Worm (Caenorhabditis elegans) whole organism, L2 larva: ENCODE data around the gene Y48C3A.14.

Experiments used
- C34F6.9 ChIP-seq: fragments of 150-350 bp; optimal IDR thresholded peaks from 2 replicates; lab custom pipeline; 2014; ENCODE audit warnings: missing biosample characterization, missing genetic modification characterization
- F13H6.1 ChIP-seq: sonication (generic microtip); optimal IDR thresholded peaks from 2 replicates; lab custom pipeline; 2016; ENCODE audit warnings: missing genetic modification characterization, missing compliant biosample characterization
- R02D3.7 ChIP-seq: fragments of 150-350 bp; optimal IDR thresholded peaks from 2 replicates; lab custom pipeline; 2014; ENCODE audit warnings: missing biosample characterization, missing genetic modification characterization
- Y55F3AM.14 ChIP-seq: fragments of 200-800 bp; sonication (Bioruptor generic); optimal IDR thresholded peaks from 2 replicates; lab custom pipeline; 2018; ENCODE audit warnings: mild to moderate bottlenecking, missing genetic modification characterization, missing compliant biosample characterization
- ZK546.5 ChIP-seq: sonication (generic microtip); optimal IDR thresholded peaks from 2 replicates; lab custom pipeline; 2017; ENCODE audit warnings: missing biosample characterization, missing genetic modification characterization
- alr-1 ChIP-seq: fragments of 150-350 bp; optimal IDR thresholded peaks from 2 replicates; lab custom pipeline; 2014; ENCODE audit warnings: missing biosample characterization, missing genetic modification characterization
- aly-2 ChIP-seq: fragments of 150-350 bp; optimal IDR thresholded peaks from 2 replicates; lab custom pipeline; 2014; ENCODE audit warnings: missing biosample characterization, missing genetic modification characterization
- ama-1 ChIP-seq: fragments of 150-350 bp; optimal IDR thresholded peaks from 2 replicates; lab custom pipeline; 2018; ENCODE audit warnings: inconsistent platforms
- blmp-1 ChIP-seq: sonication (generic microtip); optimal IDR thresholded peaks from 2 replicates; lab custom pipeline; 2017; ENCODE audit warnings: missing genetic modification characterization, mild to moderate bottlenecking, missing compliant biosample characterization, antibody characterized with exemption, moderate library complexity; ENCODE audit not compliant: insufficient read depth
- ceh-16 ChIP-seq: fragments of 150-350 bp; optimal IDR thresholded peaks from 2 replicates; lab custom pipeline; 2014; ENCODE audit warnings: missing biosample characterization, missing genetic modification characterization
- ceh-82 ChIP-seq: fragments of 150-350 bp; optimal IDR thresholded peaks from 2 replicates; lab custom pipeline; 2014; ENCODE audit warnings: missing biosample characterization, missing genetic modification characterization
- crh-2 ChIP-seq: sonication (generic microtip); optimal IDR thresholded peaks from 2 replicates; lab custom pipeline; 2017; ENCODE audit warnings: missing biosample characterization, missing genetic modification characterization
- dmd-4 ChIP-seq: sonication (generic microtip); optimal IDR thresholded peaks from 2 replicates; lab custom pipeline; 2017; ENCODE audit warnings: missing biosample characterization, missing genetic modification characterization
- egl-27 ChIP-seq: sonication (generic microtip); optimal IDR thresholded peaks from 3 replicates; lab custom pipeline; 2017; ENCODE audit warnings: missing biosample characterization, missing genetic modification reagents, missing genetic modification characterization
- elt-3 ChIP-seq: sonication (generic microtip); optimal IDR thresholded peaks from 2 replicates; lab custom pipeline; 2017; ENCODE audit warnings: missing biosample characterization, missing genetic modification characterization
- fos-1 ChIP-seq: fragments of 150-350 bp; optimal IDR thresholded peaks from 2 replicates; lab custom pipeline; 2014; ENCODE audit warnings: missing biosample characterization, missing genetic modification characterization
- gmeb-1 ChIP-seq: fragments of 150-350 bp; optimal IDR thresholded peaks from 2 replicates; lab custom pipeline; 2014; ENCODE audit warnings: missing biosample characterization, missing genetic modification characterization
- lin-11 ChIP-seq: fragments of 150-350 bp; sonication (generic microtip); optimal IDR thresholded peaks from 2 replicates; lab custom pipeline; 2014; ENCODE audit warnings: missing biosample characterization, missing genetic modification characterization, inconsistent platforms, mixed read lengths
- lin-39 ChIP-seq: fragments of 150-350 bp; optimal IDR thresholded peaks from 2 replicates; lab custom pipeline; 2014; ENCODE audit warnings: missing biosample characterization, missing genetic modification reagents, missing genetic modification characterization
- lsy-2 ChIP-seq, 2 experiments: fragments of 150-350 bp in 1 of 2; sonication (generic microtip) in 1 of 2; optimal IDR thresholded peaks; 2 replicates each; lab custom pipeline; 2014 to 2017; ENCODE audit warnings: missing biosample characterization in 2 of 2, missing genetic modification characterization in 2 of 2
- mab-5 ChIP-seq: fragments of 150-350 bp; optimal IDR thresholded peaks from 2 replicates; lab custom pipeline; 2014; ENCODE audit warnings: missing biosample characterization, missing genetic modification characterization
- mbf-1 ChIP-seq: sonication (generic microtip); optimal IDR thresholded peaks from 2 replicates; lab custom pipeline; 2017; ENCODE audit warnings: missing biosample characterization, missing genetic modification characterization
- mdl-1 ChIP-seq, 2 experiments: fragments of 150-350 bp in 1 of 2; sonication (generic microtip) in 1 of 2; optimal IDR thresholded peaks; 2 replicates each; lab custom pipeline; 2017; ENCODE audit warnings: missing biosample characterization in 2 of 2, missing genetic modification characterization in 2 of 2
- nhr-11 ChIP-seq: fragments of 150-350 bp; optimal IDR thresholded peaks from 2 replicates; lab custom pipeline; 2014; ENCODE audit warnings: missing biosample characterization, missing genetic modification characterization
- nhr-12 ChIP-seq: fragments of 150-350 bp; optimal IDR thresholded peaks from 2 replicates; lab custom pipeline; 2014; ENCODE audit warnings: missing biosample characterization, missing genetic modification characterization
- nhr-129 ChIP-seq: fragments of 150-350 bp; optimal IDR thresholded peaks from 2 replicates; lab custom pipeline; 2014; ENCODE audit warnings: missing biosample characterization, missing genetic modification characterization
- nhr-21 ChIP-seq: fragments of 150-350 bp; optimal IDR thresholded peaks from 2 replicates; lab custom pipeline; 2014; ENCODE audit warnings: missing biosample characterization, missing genetic modification characterization
- nhr-23 ChIP-seq: fragments of 150-350 bp; optimal IDR thresholded peaks from 2 replicates; lab custom pipeline; 2014; ENCODE audit warnings: missing biosample characterization, missing genetic modification reagents, missing genetic modification characterization
- nhr-25 ChIP-seq: fragments of 150-350 bp; sonication (generic microtip); optimal IDR thresholded peaks from 3 replicates; lab custom pipeline; 2014; ENCODE audit warnings: missing biosample characterization, missing genetic modification characterization
- nhr-6 ChIP-seq: fragments of 150-350 bp; optimal IDR thresholded peaks from 2 replicates; lab custom pipeline; 2014; ENCODE audit warnings: missing biosample characterization, missing genetic modification characterization
- nhr-77 ChIP-seq: fragments of 150-350 bp; optimal IDR thresholded peaks from 2 replicates; lab custom pipeline; 2014; ENCODE audit warnings: missing biosample characterization, missing genetic modification characterization
- peb-1 ChIP-seq: fragments of 150-350 bp; optimal IDR thresholded peaks from 2 replicates; lab custom pipeline; 2014; ENCODE audit warnings: missing biosample characterization, missing genetic modification characterization
- sma-3 ChIP-seq: sonication (generic microtip); optimal IDR thresholded peaks from 2 replicates; lab custom pipeline; 2016; ENCODE audit warnings: missing genetic modification reagents, missing genetic modification characterization, missing compliant biosample characterization
- sma-9 ChIP-seq, 2 experiments: fragments of 150-350 bp in 1 of 2; sonication (generic microtip) in 1 of 2; optimal IDR thresholded peaks; 2 replicates each; lab custom pipeline; 2014 to 2016; ENCODE audit warnings: missing genetic modification characterization in 2 of 2, mild to moderate bottlenecking in 1 of 2, missing biosample characterization in 1 of 2, missing compliant biosample characterization in 1 of 2, missing genetic modification reagents in 1 of 2, moderate library complexity in 1 of 2
- snpc-4 ChIP-seq: fragments of 150-350 bp; optimal IDR thresholded peaks from 2 replicates; lab custom pipeline; 2014; ENCODE audit warnings: missing biosample characterization, missing genetic modification characterization
- unc-39 ChIP-seq: fragments of 150-350 bp; optimal IDR thresholded peaks from 2 replicates; lab custom pipeline; 2014; ENCODE audit warnings: missing biosample characterization, missing genetic modification characterization
- unc-55 ChIP-seq: fragments of 150-350 bp; sonication (generic microtip); optimal IDR thresholded peaks from 3 replicates; lab custom pipeline; 2014; ENCODE audit warnings: missing biosample characterization, missing genetic modification reagents, missing genetic modification characterization
- unc-62 ChIP-seq: fragments of 150-350 bp; optimal IDR thresholded peaks from 2 replicates; lab custom pipeline; 2014; ENCODE audit warnings: missing biosample characterization, missing genetic modification reagents, missing genetic modification characterization

Gene Y48C3A.14

ce11 chrII:13389461-13389860 lies at the start of gene Y48C3A.14:
Gene Y48C3A.14 (plus strand): TSS chrII:13389761.
- TF ChIP-seq gmeb-1 (tag; lab: Kevin White, UChicago) (no peak), nhr-12 (no peak), elt-3 (tag; lab: Kevin White, UChicago) (no peak), alr-1 (tag; lab: Kevin White, UChicago) (no peak), mbf-1 (tag; lab: Kevin White, UChicago) (no peak), ZK546.5 (tag; lab: Kevin White, UChicago) (no peak)

- TF ChIP-seq sma-3 (GFP tag; lab: Kevin White, UChicago): no peak
- TF ChIP-seq R02D3.7 (tag; lab: Kevin White, UChicago): no peak
- no peak for TF ChIP-seq unc-39
- no peak for TF ChIP-seq aly-2 (tag; lab: Kevin White, UChicago)
- TF ChIP-seq fos-1 (tag; lab: Kevin White, UChicago): no peak
- no peak for TF ChIP-seq ZK546.5 (tag; lab: Kevin White, UChicago)
- no peak for TF ChIP-seq Y55F3AM.14 (GFP tag; lab: Kevin White, UChicago)
- no peak for TF ChIP-seq blmp-1 (tag; lab: Kevin White, UChicago)
- TF ChIP-seq unc-62 (GFP tag; lab: Kevin White, UChicago): no peak
- TF ChIP-seq lin-11 (tag; lab: Kevin White, UChicago): no peak
- TF ChIP-seq nhr-77: no peak
- no peak for TF ChIP-seq lin-39
- no peak for TF ChIP-seq nhr-12
- TF ChIP-seq, all 48 proteins: peak for 0
Measured at ce11 chrII:13339984-13340383, 49.6 kb upstream of the Y48C3A.14 start.

ce11 chrII:13341320-13341719 lies 48.2 kb upstream of the Y48C3A.14 start:
- TF ChIP-seq lin-11 (tag; lab: Kevin White, UChicago) (no peak), snpc-4 (tag; lab: Kevin White, UChicago) (no peak), sma-3 (GFP tag; lab: Kevin White, UChicago) (no peak), nhr-129 (tag; lab: Kevin White, UChicago) (no peak)

- no peak for TF ChIP-seq nhr-11 (tag; lab: Kevin White, UChicago)
- no peak for TF ChIP-seq nhr-21 (tag; lab: Kevin White, UChicago)
- no peak for TF ChIP-seq blmp-1 (tag; lab: Kevin White, UChicago)
- TF ChIP-seq Y55F3AM.14 (GFP tag; lab: Kevin White, UChicago): no peak
- no peak for TF ChIP-seq nhr-25 (tag; lab: Kevin White, UChicago)
- TF ChIP-seq alr-1 (tag; lab: Kevin White, UChicago): no peak
- no peak for TF ChIP-seq aly-2 (tag; lab: Kevin White, UChicago)
- no peak for TF ChIP-seq ceh-16 (tag; lab: Kevin White, UChicago)
- TF ChIP-seq mab-5: no peak
- no peak for TF ChIP-seq nhr-12
- TF ChIP-seq lin-11 (tag; lab: Kevin White, UChicago): no peak
- no peak for TF ChIP-seq fos-1 (tag; lab: Kevin White, UChicago)
- no peak for TF ChIP-seq ZK546.5 (tag; lab: Kevin White, UChicago)
- no peak for TF ChIP-seq elt-3 (tag; lab: Kevin White, UChicago)
- TF ChIP-seq, all 48 proteins: peak for 0
Measured at ce11 chrII:13356092-13356491, 33.5 kb upstream of the Y48C3A.14 start, which contains the start of gene dmsr-3. Gene dmsr-3 (minus strand): TSS chrII:13356192.

- TF ChIP-seq nhr-129 (tag; lab: Kevin White, UChicago) (no peak), unc-62 (GFP tag; lab: Kevin White, UChicago) (no peak), nhr-23 (tag; lab: Kevin White, UChicago) (no peak), sma-9 (GFP tag; optimal IDR thresholded peaks at IDR 0.05; lab: Kevin White, UChicago) (no peak), sma-9 (tag; optimal IDR thresholded peaks at IDR 0.05; lab: Kevin White, UChicago) (no peak), Y55F3AM.14 (GFP tag; lab: Kevin White, UChicago) (no peak), egl-27 (tag; lab: Kevin White, UChicago) (no peak), aly-2 (tag; lab: Kevin White, UChicago) (no peak), peb-1 (tag; lab: Kevin White, UChicago) (no peak), dmd-4 (tag; lab: Kevin White, UChicago) (no peak), alr-1 (tag; lab: Kevin White, UChicago) (no peak), ama-1 (lab: Kevin White, UChicago) (no peak), lin-11 (tag; lab: Kevin White, UChicago) (no peak)
Measured at ce11 chrII:13367784-13368183, 21.8 kb upstream of the Y48C3A.14 start.

- TF ChIP-seq nhr-11 (tag; lab: Kevin White, UChicago) (no peak), mdl-1 (tag; optimal IDR thresholded peaks at IDR 0.05; lab: Kevin White, UChicago) (no peak), nhr-12 (no peak), egl-27 (tag; lab: Kevin White, UChicago) (no peak), fos-1 (tag; lab: Kevin White, UChicago) (no peak), mab-5 (peak; percentile 77), dmd-4 (tag; lab: Kevin White, UChicago) (no peak), nhr-25 (tag; lab: Kevin White, UChicago) (peak; percentile 50), crh-2 (tag; lab: Kevin White, UChicago) (peak; percentile 76), unc-55 (peak; percentile 93), nhr-21 (tag; lab: Kevin White, UChicago) (peak; percentile 44), sma-3 (GFP tag; lab: Kevin White, UChicago) (no peak), ceh-82 (tag; lab: Kevin White, UChicago) (no peak), R02D3.7 (tag; lab: Kevin White, UChicago) (peak; percentile 25), F13H6.1 (tag; lab: Kevin White, UChicago) (peak; percentile 77), nhr-6 (peak; percentile 70), blmp-1 (tag; lab: Kevin White, UChicago) (peak; percentile 42), lsy-2 (tag; optimal IDR thresholded peaks at IDR 0.05; lab: Kevin White, UChicago) (peak; percentile 73 to 87), alr-1 (tag; lab: Kevin White, UChicago) (peak; percentile 14), gmeb-1 (tag; lab: Kevin White, UChicago) (peak; percentile 81), C34F6.9 (tag; lab: Kevin White, UChicago) (peak; percentile 88), nhr-129 (tag; lab: Kevin White, UChicago) (peak; percentile 68)
Measured at ce11 chrII:13369231-13369630, 20.3 kb upstream of the Y48C3A.14 start, which contains the start of gene Y48C3A.20. Gene Y48C3A.20 (plus strand): TSS chrII:13369607.
